Worm (Caenorhabditis elegans) whole organism, L1 larva: ENCODE results near the gene attf-3.
A peak's percentile ranks its signal among the peaks of the same experiment; 100 is the strongest.

Experiments used
- C04F5.9 ChIP-seq: sonication (generic microtip); optimal IDR thresholded peaks from 2 replicates; lab custom pipeline; 2016; ENCODE audit warnings: missing genetic modification characterization, missing compliant biosample characterization
- C16A3.4 ChIP-seq: fragments of 150-350 bp; optimal IDR thresholded peaks from 2 replicates; lab custom pipeline; 2014; ENCODE audit warnings: missing biosample characterization, missing genetic modification characterization
- F16B12.6 ChIP-seq: fragments of 150-350 bp; optimal IDR thresholded peaks from 2 replicates; lab custom pipeline; 2014; ENCODE audit warnings: missing biosample characterization, missing genetic modification characterization
- Y116A8C.19 ChIP-seq: sonication (generic microtip); optimal IDR thresholded peaks from 2 replicates; lab custom pipeline; 2016; ENCODE audit warnings: missing compliant biosample characterization, missing genetic modification characterization, borderline replicate concordance
- aha-1 ChIP-seq: fragments of 150-350 bp; optimal IDR thresholded peaks from 2 replicates; lab custom pipeline; 2014; ENCODE audit warnings: missing biosample characterization, missing genetic modification characterization
- ama-1 ChIP-seq: fragments of 150-350 bp; optimal IDR thresholded peaks from 2 replicates; lab custom pipeline; 2014
- ceh-63 ChIP-seq: fragments of 200-800 bp; sonication (Bioruptor generic); optimal IDR thresholded peaks from 2 replicates; lab custom pipeline; 2018; ENCODE audit warnings: mild to moderate bottlenecking, missing genetic modification characterization, missing compliant biosample characterization
- ceh-88 ChIP-seq: fragments of 200-800 bp; sonication (Bioruptor generic); IDR thresholded peaks from 2 replicates; pipeline ENCODE4 v1.3.6; 2022; ENCODE audit warnings: missing genetic modification characterization, missing compliant biosample characterization
- ces-1 ChIP-seq: fragments of 150-350 bp; optimal IDR thresholded peaks from 2 replicates; lab custom pipeline; 2014; ENCODE audit warnings: missing biosample characterization, missing genetic modification reagents, missing genetic modification characterization
- dsc-1 ChIP-seq: sonication (generic microtip); optimal IDR thresholded peaks from 2 replicates; lab custom pipeline; 2016; ENCODE audit warnings: mild to moderate bottlenecking, missing genetic modification characterization, missing compliant biosample characterization
- efl-1 ChIP-seq, 4 experiments: fragments of 150-350 bp; optimal IDR thresholded peaks in 3 of 4; peaks in 1 of 4; 1 replicate in 1 of 4; 2 replicates in 3 of 4; lab custom pipeline; 2014; ENCODE audit warnings: missing biosample characterization in 2 of 4, missing genetic modification characterization in 2 of 4, missing genetic modification reagents in 2 of 4
- elt-2 ChIP-seq: sonication (generic microtip); optimal IDR thresholded peaks from 2 replicates; lab custom pipeline; 2016; ENCODE audit warnings: missing genetic modification characterization, mild to moderate bottlenecking, inconsistent platforms, missing compliant biosample characterization, missing genetic modification reagents
- elt-3 ChIP-seq, 6 experiments: fragments of 150-350 bp in 1 of 6; sonication (generic microtip); optimal IDR thresholded peaks; 2 replicates each; lab custom pipeline; 2017 to 2018; ENCODE audit warnings: missing biosample characterization in 6 of 6, missing genetic modification characterization in 6 of 6, inconsistent platforms in 1 of 6
- ets-5 ChIP-seq: fragments of 200-800 bp; sonication (Bioruptor generic); IDR thresholded peaks from 2 replicates; pipeline ENCODE4 v1.3.6; 2022; ENCODE audit warnings: missing genetic modification characterization, missing compliant biosample characterization
- fkh-10 ChIP-seq: sonication (generic microtip); optimal IDR thresholded peaks from 2 replicates; lab custom pipeline; 2017; ENCODE audit warnings: missing biosample characterization, missing genetic modification reagents, missing genetic modification characterization
- fkh-4 ChIP-seq: sonication (generic microtip); optimal IDR thresholded peaks from 2 replicates; lab custom pipeline; 2016; ENCODE audit warnings: missing compliant biosample characterization, missing genetic modification characterization, borderline replicate concordance
- fkh-8 ChIP-seq: sonication (generic microtip); optimal IDR thresholded peaks from 2 replicates; lab custom pipeline; 2016; ENCODE audit warnings: mild to moderate bottlenecking, missing genetic modification characterization, missing compliant biosample characterization
- fos-1 ChIP-seq: fragments of 150-350 bp; optimal IDR thresholded peaks from 2 replicates; lab custom pipeline; 2014; ENCODE audit warnings: missing biosample characterization, missing genetic modification characterization
- grh-1 ChIP-seq: fragments of 200-800 bp; sonication (Bioruptor generic); IDR thresholded peaks from 2 replicates; pipeline ENCODE4 v1.3.6; 2022; ENCODE audit warnings: missing genetic modification reagents, missing genetic modification characterization, missing compliant biosample characterization
- hpl-2 ChIP-seq: fragments of 150-350 bp; optimal IDR thresholded peaks from 2 replicates; lab custom pipeline; 2014; ENCODE audit warnings: missing biosample characterization, missing genetic modification reagents, missing genetic modification characterization
- irx-1 ChIP-seq: sonication (generic microtip); optimal IDR thresholded peaks from 2 replicates; lab custom pipeline; 2016; ENCODE audit warnings: missing genetic modification characterization, missing compliant biosample characterization
- isw-1 ChIP-seq: fragments of 200-800 bp; sonication (Bioruptor generic); IDR thresholded peaks from 2 replicates; pipeline ENCODE4 v1.3.6; 2022; ENCODE audit warnings: missing genetic modification characterization, missing compliant biosample characterization
- lin-13 ChIP-seq: fragments of 150-350 bp; optimal IDR thresholded peaks from 2 replicates; lab custom pipeline; 2014; ENCODE audit warnings: missing biosample characterization, missing genetic modification reagents, missing genetic modification characterization
- lin-15B ChIP-seq: fragments of 150-350 bp; sonication (generic microtip); optimal IDR thresholded peaks from 3 replicates; lab custom pipeline; 2014; ENCODE audit warnings: missing biosample characterization, missing genetic modification characterization
- lin-35 ChIP-seq, 2 experiments: fragments of 150-350 bp; optimal IDR thresholded peaks; 2 replicates each; lab custom pipeline; 2014; ENCODE audit warnings: missing biosample characterization in 2 of 2, missing genetic modification characterization in 2 of 2, missing genetic modification reagents in 2 of 2
- lin-39 ChIP-seq: fragments of 150-350 bp; optimal IDR thresholded peaks from 2 replicates; lab custom pipeline; 2014; ENCODE audit warnings: missing biosample characterization, missing genetic modification reagents, missing genetic modification characterization
- lsy-2 ChIP-seq, 2 experiments: fragments of 150-350 bp; optimal IDR thresholded peaks; 2 replicates each; lab custom pipeline; 2014; ENCODE audit warnings: missing biosample characterization in 2 of 2, missing genetic modification characterization in 2 of 2
- mdl-1 ChIP-seq, 2 experiments: fragments of 150-350 bp; optimal IDR thresholded peaks; 2 replicates each; lab custom pipeline; 2014 to 2017; ENCODE audit warnings: missing biosample characterization in 2 of 2, missing genetic modification characterization in 2 of 2, inconsistent platforms in 1 of 2
- mep-1 ChIP-seq: fragments of 150-350 bp; optimal IDR thresholded peaks from 2 replicates; lab custom pipeline; 2014; ENCODE audit warnings: missing biosample characterization, missing genetic modification characterization
- nhr-12 ChIP-seq: sonication (generic microtip); optimal IDR thresholded peaks from 2 replicates; lab custom pipeline; 2017; ENCODE audit warnings: missing biosample characterization, missing genetic modification characterization
- nhr-20 ChIP-seq: sonication (generic microtip); optimal IDR thresholded peaks from 2 replicates; lab custom pipeline; 2016; ENCODE audit warnings: mild to moderate bottlenecking, missing genetic modification characterization, missing compliant biosample characterization
- nhr-237 ChIP-seq: fragments of 150-350 bp; optimal IDR thresholded peaks from 2 replicates; lab custom pipeline; 2014; ENCODE audit warnings: missing biosample characterization, missing genetic modification characterization
- nhr-28 ChIP-seq: fragments of 150-350 bp; optimal IDR thresholded peaks from 2 replicates; lab custom pipeline; 2014; ENCODE audit warnings: missing biosample characterization, missing genetic modification characterization
- nhr-47 ChIP-seq: sonication (generic microtip); optimal IDR thresholded peaks from 2 replicates; lab custom pipeline; 2016; ENCODE audit warnings: mild to moderate bottlenecking, missing genetic modification characterization, moderate library complexity, missing compliant biosample characterization
- nhr-71 ChIP-seq: sonication (generic microtip); optimal IDR thresholded peaks from 2 replicates; lab custom pipeline; 2016; ENCODE audit warnings: mild to moderate bottlenecking, missing genetic modification characterization, moderate library complexity, missing compliant biosample characterization
- nhr-76 ChIP-seq: sonication (generic microtip); optimal IDR thresholded peaks from 2 replicates; lab custom pipeline; 2017; ENCODE audit warnings: missing biosample characterization, missing genetic modification characterization
- nhr-85 ChIP-seq: sonication (generic microtip); peaks from one replicate; lab custom pipeline; 2016; ENCODE audit warnings: missing genetic modification characterization, inconsistent platforms, missing compliant biosample characterization
- pax-3 ChIP-seq: fragments of 200-800 bp; sonication (Bioruptor generic); optimal IDR thresholded peaks from 2 replicates; lab custom pipeline; 2018; ENCODE audit warnings: mild to moderate bottlenecking, missing genetic modification characterization, moderate library complexity, missing compliant biosample characterization
- pqm-1 ChIP-seq: sonication (generic microtip); optimal IDR thresholded peaks from 3 replicates; lab custom pipeline; 2017; ENCODE audit warnings: missing biosample characterization, missing genetic modification characterization
- rnt-1 ChIP-seq: sonication (generic microtip); optimal IDR thresholded peaks from 2 replicates; lab custom pipeline; 2016; ENCODE audit warnings: mild to moderate bottlenecking, missing genetic modification characterization, moderate library complexity, missing compliant biosample characterization
- snu-23 ChIP-seq: sonication (generic microtip); optimal IDR thresholded peaks from 2 replicates; lab custom pipeline; 2016; ENCODE audit warnings: missing genetic modification characterization, missing compliant biosample characterization
- sox-4 ChIP-seq: sonication (generic microtip); optimal IDR thresholded peaks from 2 replicates; lab custom pipeline; 2016; ENCODE audit warnings: missing genetic modification characterization, missing compliant biosample characterization
- sptf-1 ChIP-seq: fragments of 150-350 bp; optimal IDR thresholded peaks from 2 replicates; lab custom pipeline; 2014; ENCODE audit warnings: missing biosample characterization, missing genetic modification characterization
- sup-37 ChIP-seq: fragments of 200-800 bp; sonication (Bioruptor generic); optimal IDR thresholded peaks from 2 replicates; lab custom pipeline; 2018; ENCODE audit warnings: mild to moderate bottlenecking, missing genetic modification characterization, missing compliant biosample characterization
- swsn-7 ChIP-seq: sonication (generic microtip); optimal IDR thresholded peaks from 2 replicates; lab custom pipeline; 2016; ENCODE audit warnings: missing genetic modification characterization, missing compliant biosample characterization
- tbx-2 ChIP-seq: sonication (generic microtip); optimal IDR thresholded peaks from 2 replicates; lab custom pipeline; 2016; ENCODE audit warnings: missing genetic modification characterization, missing compliant biosample characterization
- tlp-1 ChIP-seq: fragments of 150-350 bp; optimal IDR thresholded peaks from 2 replicates; lab custom pipeline; 2014; ENCODE audit warnings: missing biosample characterization, missing genetic modification characterization
- unc-130 ChIP-seq: fragments of 150-350 bp; optimal IDR thresholded peaks from 2 replicates; lab custom pipeline; 2017; ENCODE audit warnings: missing biosample characterization, missing genetic modification characterization, inconsistent platforms
- unc-86 ChIP-seq: sonication (generic microtip); optimal IDR thresholded peaks from 2 replicates; lab custom pipeline; 2016; ENCODE audit warnings: missing genetic modification characterization, missing compliant biosample characterization
- vab-15 ChIP-seq: sonication (generic microtip); optimal IDR thresholded peaks from 2 replicates; lab custom pipeline; 2017; ENCODE audit warnings: missing genotype, mild to moderate bottlenecking, missing genetic modification characterization, missing compliant biosample characterization
- xbp-1 ChIP-seq: sonication (generic microtip); optimal IDR thresholded peaks from 2 replicates; lab custom pipeline; 2016; ENCODE audit warnings: missing genetic modification characterization, missing compliant biosample characterization
- zag-1 ChIP-seq: fragments of 150-350 bp; optimal IDR thresholded peaks from 2 replicates; lab custom pipeline; 2014; ENCODE audit warnings: missing biosample characterization, missing genetic modification characterization
- ztf-11 ChIP-seq, 2 experiments: sonication (generic microtip); optimal IDR thresholded peaks; 2 replicates each; lab custom pipeline; 2016 to 2017; ENCODE audit warnings: missing genetic modification characterization in 2 of 2, missing biosample characterization in 1 of 2, missing compliant biosample characterization in 1 of 2
- ztf-4 ChIP-seq: fragments of 150-350 bp; optimal IDR thresholded peaks from 2 replicates; lab custom pipeline; 2014; ENCODE audit warnings: missing biosample characterization, missing genetic modification characterization

attf-3 gene

DNA sequence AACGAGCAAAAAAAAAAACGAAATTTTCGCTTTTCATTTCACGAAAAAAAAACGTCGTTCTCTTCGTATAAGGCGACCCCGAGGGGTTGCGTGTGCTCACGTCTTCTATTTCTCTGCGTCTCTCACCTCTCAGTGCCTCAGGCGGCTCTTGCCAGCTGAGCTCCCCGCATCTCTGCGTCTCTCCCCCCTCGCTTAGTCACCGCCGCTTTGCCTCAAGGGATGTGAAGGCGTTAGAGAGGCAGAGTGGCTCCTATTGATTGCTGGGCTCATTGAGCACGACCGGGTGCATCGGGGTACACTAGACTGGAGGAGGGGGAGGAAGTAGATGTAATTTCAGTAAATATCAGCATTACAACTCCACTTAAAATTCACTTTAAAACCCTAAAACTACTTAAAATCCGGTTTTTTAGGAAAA lies 60.6 kb downstream of the attf-3 start:
- TF ChIP-seq ama-1 (lab: Kevin White, UChicago) (no peak), nhr-20 (peak; percentile 84), swsn-7 (peak; percentile 78), irx-1 (tag; lab: Kevin White, UChicago) (peak; percentile 15), elt-3 (tag; optimal IDR thresholded peaks at IDR 0.05; lab: Kevin White, UChicago) (no peak), Y116A8C.19 (tag; lab: Kevin White, UChicago) (no peak), mep-1 (tag; lab: Kevin White, UChicago) (peak; percentile 20), fkh-4 (tag; lab: Kevin White, UChicago) (no peak), ceh-88 (GFP tag; lab: Robert Waterston, UW) (no peak), pqm-1 (tag; lab: Kevin White, UChicago) (no peak), nhr-47 (peak; percentile 84), lin-15B (tag; lab: Kevin White, UChicago) (no peak), lin-39 (tag; lab: Kevin White, UChicago) (no peak), ztf-4 (peak; percentile 37), unc-86 (peak; percentile 78), tlp-1 (tag; lab: Kevin White, UChicago) (no peak), isw-1 (peak; percentile 53), elt-2 (tag; lab: Kevin White, UChicago) (no peak), unc-130 (tag; lab: Kevin White, UChicago) (no peak), hpl-2 (no peak), fos-1 (tag; lab: Kevin White, UChicago) (peak; percentile 43), lin-35 (GFP tag; optimal IDR thresholded peaks at IDR 0.05; lab: Kevin White, UChicago) (peak in 1 of 2 experiments; percentile 56), fkh-10 (GFP tag; lab: Kevin White, UChicago) (peak; percentile 91), C04F5.9 (tag; lab: Kevin White, UChicago) (no peak), F16B12.6 (tag; lab: Kevin White, UChicago) (no peak), sox-4 (peak; percentile 74), lin-13 (peak; percentile 30), sup-37 (GFP tag; lab: Kevin White, UChicago) (no peak), ets-5 (GFP tag; lab: Robert Waterston, UW) (no peak), aha-1 (tag; lab: Kevin White, UChicago) (no peak), nhr-85 (no peak), ztf-11 (tag; optimal IDR thresholded peaks at IDR 0.05; lab: Kevin White, UChicago) (peak in 1 of 2 experiments; percentile 65), nhr-12 (tag; lab: Kevin White, UChicago) (no peak), rnt-1 (tag; lab: Kevin White, UChicago) (peak; percentile 61), tbx-2 (tag; lab: Kevin White, UChicago) (peak; percentile 65), lsy-2 (tag; optimal IDR thresholded peaks at IDR 0.05; lab: Kevin White, UChicago) (peak; percentile 55 to 59), ces-1 (GFP tag; lab: Kevin White, UChicago) (peak; percentile 32), xbp-1 (tag; lab: Kevin White, UChicago) (peak; percentile 52), mdl-1 (tag; optimal IDR thresholded peaks at IDR 0.05; lab: Kevin White, UChicago) (peak in 1 of 2 experiments; percentile 13), dsc-1 (tag; lab: Kevin White, UChicago) (peak; percentile 66), zag-1 (peak; percentile 18), nhr-237 (no peak), vab-15 (no peak), nhr-71 (tag; lab: Kevin White, UChicago) (peak; percentile 84), nhr-28 (tag; lab: Kevin White, UChicago) (no peak), C16A3.4 (tag; lab: Kevin White, UChicago) (no peak), sptf-1 (tag; lab: Kevin White, UChicago) (no peak), ceh-63 (no peak), pax-3 (peak; percentile 21), efl-1 (optimal IDR thresholded peaks at IDR 0.05; lab: Kevin White, UChicago) (peak; percentile 54 to 61), efl-1 (GFP tag; optimal IDR thresholded peaks at IDR 0.05 in 1 of 2; lab: Kevin White, UChicago) (peak; percentile 17 to 92), nhr-76 (tag; lab: Kevin White, UChicago) (no peak), fkh-8 (tag; lab: Kevin White, UChicago) (peak; percentile 79), grh-1 (GFP tag; lab: Robert Waterston, UW) (no peak), snu-23 (GFP tag; lab: Kevin White, UChicago) (peak; percentile 60)
